Fruit fly (Drosophila melanogaster) whole organism, pupa: ENCODE measurements around the gene Uqcc1.

Experiments used
- CG12605 ChIP-seq: fragments of 200-800 bp; sonication (Bioruptor generic); IDR thresholded peaks from 2 replicates; pipeline ENCODE4 v1.3.6; 2022; ENCODE audit warnings: missing biosample characterization, missing genetic modification characterization
- CG14655 ChIP-seq: fragments of 200-800 bp; sonication (Bioruptor generic); optimal IDR thresholded peaks from 3 replicates; lab custom pipeline; 2017; ENCODE audit warnings: mild to moderate bottlenecking, missing biosample characterization, missing genetic modification reagents, missing genetic modification characterization
- CG32121 ChIP-seq: fragments of 200-800 bp; sonication (Bioruptor generic); IDR thresholded peaks from 2 replicates; pipeline ENCODE4 v1.3.6; 2022; ENCODE audit warnings: missing biosample characterization, missing genetic modification characterization
- CG34367 ChIP-seq: fragments of 200-800 bp; sonication (Bioruptor generic); optimal IDR thresholded peaks from 2 replicates; lab custom pipeline; 2018; ENCODE audit warnings: missing biosample characterization, mild to moderate bottlenecking, missing genetic modification characterization
- CG4496 ChIP-seq: fragments of 200-800 bp; sonication (Bioruptor generic); IDR thresholded peaks from 3 replicates; pipeline ENCODE4 v1.3.6; 2022; ENCODE audit warnings: missing biosample characterization, missing genetic modification characterization
- CG8159 ChIP-seq: fragments of 200-800 bp; sonication (Bioruptor generic); optimal IDR thresholded peaks from 3 replicates; lab custom pipeline; 2018; ENCODE audit warnings: missing biosample characterization, mild to moderate bottlenecking, missing genetic modification characterization, moderate library complexity
- CG8301 ChIP-seq: fragments of 200-800 bp; sonication (Bioruptor generic); optimal IDR thresholded peaks from 2 replicates; lab custom pipeline; 2018; ENCODE audit warnings: missing biosample characterization, mild to moderate bottlenecking, missing genetic modification characterization
- D1 ChIP-seq: fragments of 200-800 bp; sonication (Bioruptor generic); optimal IDR thresholded peaks from 2 replicates; lab custom pipeline; 2018; ENCODE audit warnings: missing biosample characterization, mild to moderate bottlenecking, missing genetic modification characterization, moderate library complexity
- EcR ChIP-seq: fragments of 200-800 bp; sonication (Bioruptor generic); optimal IDR thresholded peaks from 3 replicates; lab custom pipeline; 2019; ENCODE audit warnings: missing biosample characterization, missing genetic modification characterization, mild to moderate bottlenecking, moderate library complexity, missing genetic modification reagents
- Snoo ChIP-seq: fragments of 200-800 bp; sonication (Bioruptor generic); optimal IDR thresholded peaks from 3 replicates; lab custom pipeline; 2017; ENCODE audit warnings: missing biosample characterization, mild to moderate bottlenecking, missing genetic modification characterization, inconsistent platforms
- gl ChIP-seq: fragments of 200-800 bp; sonication (Bioruptor generic); optimal IDR thresholded peaks from 2 replicates; lab custom pipeline; 2018; ENCODE audit warnings: missing biosample characterization, mild to moderate bottlenecking, missing genetic modification characterization
- rn ChIP-seq: fragments of 200-800 bp; sonication (Bioruptor generic); IDR thresholded peaks from 2 replicates; pipeline ENCODE4 v1.3.6; 2022; ENCODE audit warnings: missing biosample characterization, missing genetic modification characterization

DNA sequence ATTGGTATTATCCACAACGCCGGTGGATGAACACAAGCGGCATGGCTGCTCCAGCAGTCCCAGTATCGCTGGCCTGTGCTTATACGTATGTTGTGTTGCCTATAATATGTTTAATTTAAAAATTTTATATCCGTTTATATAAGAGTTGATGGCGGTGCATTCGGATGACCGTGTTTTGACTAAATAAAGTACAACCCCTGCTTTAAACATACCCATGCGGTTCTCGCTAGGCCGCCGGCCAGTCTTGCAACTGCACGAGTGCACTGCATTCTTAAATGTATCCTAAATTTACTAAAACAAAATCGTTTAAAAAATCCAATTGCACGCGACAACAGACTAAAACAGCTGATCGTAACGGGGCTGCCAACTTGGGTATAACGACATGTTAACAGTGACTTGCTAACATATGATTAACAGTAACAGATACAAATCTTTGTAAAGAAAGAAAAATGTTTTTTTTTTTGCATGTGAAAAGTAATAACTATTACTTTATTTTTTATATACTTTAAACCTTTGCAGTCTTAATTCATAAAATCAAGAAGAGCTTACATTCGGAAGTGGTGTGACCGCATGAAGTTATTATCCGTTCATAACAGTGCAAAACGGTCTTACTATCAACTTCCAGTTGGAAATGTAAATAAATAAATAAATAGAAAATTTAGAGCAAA lies at the start of gene Uqcc1, which contains the start of gene Surf1:
- TF ChIP-seq rn (GFP tag; lab: Robert Waterston, UW) (no peak), CG34367 (no peak), CG14655 (GFP tag; lab: Kevin White, UChicago) (no peak), CG32121 (GFP tag; lab: Robert Waterston, UW) (no peak), CG4496 (GFP tag; lab: Robert Waterston, UW) (no peak), EcR (GFP tag; lab: Kevin White, UChicago) (no peak), gl (no peak), CG8159 (no peak), CG8301 (tag; lab: Kevin White, UChicago) (no peak), Snoo (tag; lab: Kevin White, UChicago) (no peak), CG12605 (GFP tag; lab: Robert Waterston, UW) (no peak), D1 (tag; lab: Kevin White, UChicago) (no peak)
